Worm (Caenorhabditis elegans) whole organism, mixed stage, embryonic: ENCODE measurements around the gene atg-16.1.
A peak's percentile ranks its signal among the peaks of the same experiment; 100 is the strongest.

Experiments used
- ceh-83 ChIP-seq: fragments of 200-800 bp; sonication (Bioruptor generic); optimal IDR thresholded peaks from 2 replicates; lab custom pipeline; 2018; ENCODE audit warnings: mild to moderate bottlenecking, missing genetic modification characterization, missing compliant biosample characterization
- lin-13 ChIP-seq: fragments of 150-350 bp; optimal IDR thresholded peaks from 2 replicates; lab custom pipeline; 2014; ENCODE audit warnings: missing biosample characterization, missing genetic modification characterization
- lsy-2 ChIP-seq: fragments of 150-350 bp; optimal IDR thresholded peaks from 2 replicates; lab custom pipeline; 2014; ENCODE audit warnings: missing biosample characterization, missing genetic modification characterization
- mab-5 ChIP-seq: fragments of 150-350 bp; optimal IDR thresholded peaks from 2 replicates; lab custom pipeline; 2014; ENCODE audit warnings: missing biosample characterization, missing genetic modification characterization
- nhr-76 ChIP-seq: sonication (generic microtip); optimal IDR thresholded peaks from 2 replicates; lab custom pipeline; 2017; ENCODE audit warnings: missing biosample characterization, missing genetic modification characterization
- sem-2 ChIP-seq: fragments of 200-800 bp; sonication (Bioruptor generic); optimal IDR thresholded peaks from 2 replicates; lab custom pipeline; 2018; ENCODE audit warnings: mild to moderate bottlenecking, missing genetic modification characterization, missing compliant biosample characterization
- snpc-4 ChIP-seq: fragments of 150-350 bp; optimal IDR thresholded peaks from 2 replicates; lab custom pipeline; 2014; ENCODE audit warnings: missing biosample characterization, missing genetic modification characterization
- unc-62 ChIP-seq: fragments of 150-350 bp; optimal IDR thresholded peaks from 2 replicates; lab custom pipeline; 2014; ENCODE audit warnings: missing biosample characterization, missing genetic modification reagents, missing genetic modification characterization
- ztf-11 ChIP-seq: fragments of 150-350 bp; optimal IDR thresholded peaks from 2 replicates; lab custom pipeline; 2014; ENCODE audit warnings: missing biosample characterization, missing genetic modification characterization

DNA sequence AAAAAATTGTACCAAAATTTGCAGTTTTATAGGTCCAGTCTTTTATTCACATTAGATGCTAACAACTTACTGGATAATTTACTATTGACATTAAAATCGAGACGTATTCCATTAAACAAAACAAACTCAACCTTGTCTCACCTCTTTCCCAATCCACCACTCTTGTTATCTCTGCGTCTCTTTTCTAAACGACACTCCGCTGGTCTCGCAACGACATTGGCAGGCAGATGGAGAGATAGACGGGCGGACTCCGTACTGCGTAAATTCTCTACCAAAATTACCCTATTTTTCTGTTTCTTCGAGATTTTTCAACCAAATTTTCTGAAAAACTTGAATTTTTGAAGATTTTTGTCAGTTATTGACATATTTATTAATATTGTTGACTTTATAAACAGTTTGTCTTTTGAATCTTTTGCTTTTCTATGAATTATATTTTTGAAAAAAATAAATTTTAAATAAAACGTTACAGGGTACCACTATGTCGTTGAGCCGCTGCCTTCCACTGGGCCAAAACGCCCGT, 7.1 kb upstream of the atg-16.1 start, which contains the start of gene asb-2:
- TF ChIP-seq sem-2 (GFP tag; lab: Kevin White, UChicago), result no peak
- TF ChIP-seq lin-13 (tag; lab: Kevin White, UChicago), result peak; percentile 89
- TF ChIP-seq ztf-11, result no peak
- peak; percentile 78 for TF ChIP-seq lsy-2 (tag; lab: Kevin White, UChicago)
- TF ChIP-seq snpc-4 (tag; lab: Kevin White, UChicago), result no peak
- TF ChIP-seq nhr-76 (tag; lab: Kevin White, UChicago), result no peak
- TF ChIP-seq ceh-83 (GFP tag; lab: Kevin White, UChicago), result no peak
- TF ChIP-seq unc-62 (GFP tag; lab: Kevin White, UChicago), result peak; percentile 65
- no peak for TF ChIP-seq mab-5
